In the genomic region with DNA sequence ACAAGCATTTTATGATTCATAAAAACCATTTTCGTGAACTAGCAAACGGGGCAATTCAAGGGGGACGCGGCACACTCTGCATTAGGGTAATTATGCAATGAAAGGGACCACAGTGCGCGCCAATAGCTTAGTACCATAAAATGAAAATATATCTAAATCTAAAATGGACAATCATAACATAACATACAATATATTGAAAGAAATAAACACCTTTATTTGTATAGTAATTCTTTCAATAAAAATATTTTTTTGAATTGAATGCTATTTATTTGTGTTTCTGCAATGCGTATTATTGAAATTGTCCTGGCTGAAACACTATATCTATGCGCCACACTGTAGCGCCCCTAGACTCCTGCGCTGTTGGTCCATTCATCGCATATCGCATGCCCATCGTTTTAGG, we compare ENCODE assay signal across 3 fruit fly cellular contexts.
TF ChIP-seq lines count a peak whose summit lies in the region.

No protein-coding gene starts in this region.

- TF ChIP-seq CTCF in whole organism, embryonic (GFP tag; optimal IDR thresholded peaks at IDR 0.05; lab: Kevin White, UChicago): no peak

TF ChIP-seq in whole organism, embryonic, 481 proteins besides CTCF, POLR2A, EP300 and RAD21 (continues in another document):
- 0 out of 2 replicates have a peak, but pooled peaks have one; percentile 5 for TF ChIP-seq CG14667 (GFP tag; IDR thresholded peaks at IDR 0.05; lab: Robert Waterston, UW)
- TF ChIP-seq CG10147 (GFP tag; optimal IDR thresholded peaks at IDR 0.05; lab: Kevin White, UChicago): no peak
- no peak for TF ChIP-seq CG2875 (GFP tag; optimal IDR thresholded peaks at IDR 0.05; lab: Kevin White, UChicago)
- TF ChIP-seq CG16779 (GFP tag; IDR thresholded peaks at IDR 0.05; lab: Robert Waterston, UW): no peak
- no peak for TF ChIP-seq ttk (GFP tag; IDR thresholded peaks at IDR 0.05; lab: Robert Waterston, UW)
- TF ChIP-seq CG6689 (GFP tag; IDR thresholded peaks at IDR 0.05; lab: Robert Waterston, UW): peak; percentile 36; the same call in 1 of the 2 replicates
- no peak for TF ChIP-seq CoRest (tag; optimal IDR thresholded peaks at IDR 0.05; lab: Kevin White, UChicago)
- TF ChIP-seq CG14965 (GFP tag; optimal IDR thresholded peaks at IDR 0.05; lab: Kevin White, UChicago; ENCODE audit: borderline replicate concordance): no peak
- TF ChIP-seq E2f2 (GFP tag; IDR thresholded peaks at IDR 0.05; lab: Robert Waterston, UW): no peak
- no peak for TF ChIP-seq odd (GFP tag; optimal IDR thresholded peaks at IDR 0.05; lab: Kevin White, UChicago)
- TF ChIP-seq CG11247 (GFP tag; IDR thresholded peaks at IDR 0.05; lab: Robert Waterston, UW): no peak
- TF ChIP-seq da (GFP tag; optimal IDR thresholded peaks at IDR 0.05; lab: Kevin White, UChicago): no peak
- no peak for TF ChIP-seq Meics (GFP tag; optimal IDR thresholded peaks at IDR 0.05; lab: Kevin White, UChicago)
- peak; percentile 24 for TF ChIP-seq CG7556 (GFP tag; optimal IDR thresholded peaks at IDR 0.05; lab: Kevin White, UChicago)
- no peak for TF ChIP-seq CG4360 (GFP tag; IDR thresholded peaks at IDR 0.05; lab: Robert Waterston, UW)
- no peak for TF ChIP-seq ash1 (GFP tag; optimal IDR thresholded peaks at IDR 0.05; lab: Kevin White, UChicago)
- peak; percentile 22 for TF ChIP-seq CG8388 (GFP tag; optimal IDR thresholded peaks at IDR 0.05; lab: Kevin White, UChicago)
- TF ChIP-seq p53 (GFP tag; optimal IDR thresholded peaks at IDR 0.05; lab: Kevin White, UChicago): no peak
- TF ChIP-seq shn (GFP tag; optimal IDR thresholded peaks at IDR 0.05; lab: Kevin White, UChicago): no peak
- no peak for TF ChIP-seq CG10431 (GFP tag; optimal IDR thresholded peaks at IDR 0.05; lab: Kevin White, UChicago)
- TF ChIP-seq CG10209 (GFP tag; optimal IDR thresholded peaks at IDR 0.05; lab: Kevin White, UChicago): peak; percentile 1
- TF ChIP-seq Hr78 (GFP tag; optimal IDR thresholded peaks at IDR 0.05; lab: Kevin White, UChicago): no peak
- peak; percentile 25 for TF ChIP-seq CG14710 (tag; optimal IDR thresholded peaks at IDR 0.05; lab: Kevin White, UChicago)
- TF ChIP-seq sob (GFP tag; IDR thresholded peaks at IDR 0.05; lab: Robert Waterston, UW): no peak
- TF ChIP-seq Rfx (GFP tag; IDR thresholded peaks at IDR 0.05; lab: Robert Waterston, UW): no peak
- TF ChIP-seq dm (GFP tag; optimal IDR thresholded peaks at IDR 0.05; lab: Kevin White, UChicago): no peak
- no peak for TF ChIP-seq gsb (GFP tag; IDR thresholded peaks at IDR 0.05; lab: Robert Waterston, UW)
- no peak for TF ChIP-seq CG14050 (GFP tag; IDR thresholded peaks at IDR 0.05; lab: Robert Waterston, UW)
- TF ChIP-seq Pdp1 (GFP tag; optimal IDR thresholded peaks at IDR 0.05; lab: Kevin White, UChicago): peak in 1 of 2 experiments; percentile 64

TF ChIP-seq in whole organism, prepupa, 60 proteins besides CTCF, POLR2A, EP300 and RAD21 (continues in another document):
- no peak for TF ChIP-seq CG31627 (GFP tag; optimal IDR thresholded peaks at IDR 0.05; lab: Kevin White, UChicago)
- no peak for TF ChIP-seq cyc (GFP tag; optimal IDR thresholded peaks at IDR 0.05; lab: Kevin White, UChicago)
- TF ChIP-seq CG32006 (GFP tag; optimal IDR thresholded peaks at IDR 0.05; lab: Kevin White, UChicago): no peak
- TF ChIP-seq CG1621 (tag; optimal IDR thresholded peaks at IDR 0.05; lab: Kevin White, UChicago): no peak
- TF ChIP-seq CG16779 (tag; optimal IDR thresholded peaks at IDR 0.05; lab: Kevin White, UChicago): no peak
- no peak for TF ChIP-seq CG6792 (GFP tag; optimal IDR thresholded peaks at IDR 0.05; lab: Kevin White, UChicago)
- no peak for TF ChIP-seq OdsH (GFP tag; optimal IDR thresholded peaks at IDR 0.05; lab: Kevin White, UChicago)
- TF ChIP-seq CG8632 (GFP tag; optimal IDR thresholded peaks at IDR 0.05; lab: Kevin White, UChicago): no peak
- no peak for TF ChIP-seq fkh (GFP tag; optimal IDR thresholded peaks at IDR 0.05; lab: Kevin White, UChicago)
- no peak for TF ChIP-seq pdm3 (GFP tag; optimal IDR thresholded peaks at IDR 0.05; lab: Kevin White, UChicago)
- TF ChIP-seq Lpt (GFP tag; optimal IDR thresholded peaks at IDR 0.05; lab: Kevin White, UChicago): no peak
- peak; percentile 9 for TF ChIP-seq achi (GFP tag; optimal IDR thresholded peaks at IDR 0.05; lab: Kevin White, UChicago)
- TF ChIP-seq CG6163 (GFP tag; IDR thresholded peaks at IDR 0.05; lab: Robert Waterston, UW): 0 out of 3 replicates have a peak, but pooled peaks have one; percentile 18
- TF ChIP-seq CG8119 (GFP tag; IDR thresholded peaks at IDR 0.05; lab: Robert Waterston, UW): no peak
- TF ChIP-seq lz (GFP tag; optimal IDR thresholded peaks at IDR 0.05; lab: Kevin White, UChicago): no peak
- TF ChIP-seq CG4318 (GFP tag; optimal IDR thresholded peaks at IDR 0.05; lab: Kevin White, UChicago): no peak
- TF ChIP-seq CG6276 (GFP tag; optimal IDR thresholded peaks at IDR 0.05; lab: Kevin White, UChicago): no peak
- no peak for TF ChIP-seq fd59A (GFP tag; optimal IDR thresholded peaks at IDR 0.05; lab: Kevin White, UChicago)
- no peak for TF ChIP-seq CG6854 (GFP tag; optimal IDR thresholded peaks at IDR 0.05; lab: Kevin White, UChicago)
- TF ChIP-seq Hr38 (GFP tag; optimal IDR thresholded peaks at IDR 0.05; lab: Kevin White, UChicago): no peak
- TF ChIP-seq ss (GFP tag; optimal IDR thresholded peaks at IDR 0.05; lab: Kevin White, UChicago): no peak
- TF ChIP-seq CG6808 (GFP tag; optimal IDR thresholded peaks at IDR 0.05; lab: Kevin White, UChicago): no peak
- no peak for TF ChIP-seq net (GFP tag; optimal IDR thresholded peaks at IDR 0.05; lab: Kevin White, UChicago)
- TF ChIP-seq Gug (GFP tag; IDR thresholded peaks at IDR 0.05; lab: Robert Waterston, UW): no peak
- no peak for TF ChIP-seq Sox102F (GFP tag; optimal IDR thresholded peaks at IDR 0.05; lab: Kevin White, UChicago)
- peak; percentile 66 for TF ChIP-seq Eip78C (GFP tag; lab: Kevin White, UChicago)
- TF ChIP-seq CG10631 (GFP tag; optimal IDR thresholded peaks at IDR 0.05; lab: Kevin White, UChicago): peak; percentile 5
- TF ChIP-seq Ets21C (GFP tag; optimal IDR thresholded peaks at IDR 0.05; lab: Kevin White, UChicago): no peak
- no peak for TF ChIP-seq fd85E (GFP tag; optimal IDR thresholded peaks at IDR 0.05; lab: Kevin White, UChicago)
- TF ChIP-seq Smox (GFP tag; optimal IDR thresholded peaks at IDR 0.05; lab: Kevin White, UChicago): no peak
- TF ChIP-seq Met (GFP tag; optimal IDR thresholded peaks at IDR 0.05; lab: Kevin White, UChicago): no peak
- TF ChIP-seq vri (GFP tag; optimal IDR thresholded peaks at IDR 0.05; lab: Kevin White, UChicago): no peak
- no peak for TF ChIP-seq CG11902 (GFP tag; optimal IDR thresholded peaks at IDR 0.05; lab: Kevin White, UChicago)

TF ChIP-seq in whole organism, pupa, 21 proteins besides CTCF, POLR2A, EP300 and RAD21:
- TF ChIP-seq CG8159 (tag; optimal IDR thresholded peaks at IDR 0.05; lab: Kevin White, UChicago): peak; percentile 22
- TF ChIP-seq CG9948 (tag; optimal IDR thresholded peaks at IDR 0.05; lab: Kevin White, UChicago): peak; percentile 23
- TF ChIP-seq CG10348 (GFP tag; IDR thresholded peaks at IDR 0.05; lab: Robert Waterston, UW): no peak
- TF ChIP-seq CG4496 (GFP tag; IDR thresholded peaks at IDR 0.05; lab: Robert Waterston, UW): peak; percentile 31; the same call in 1 of the 3 replicates
